Fruit fly (Drosophila melanogaster): ENCODE measurements around the gene gpp.

Gene gpp

DNA sequence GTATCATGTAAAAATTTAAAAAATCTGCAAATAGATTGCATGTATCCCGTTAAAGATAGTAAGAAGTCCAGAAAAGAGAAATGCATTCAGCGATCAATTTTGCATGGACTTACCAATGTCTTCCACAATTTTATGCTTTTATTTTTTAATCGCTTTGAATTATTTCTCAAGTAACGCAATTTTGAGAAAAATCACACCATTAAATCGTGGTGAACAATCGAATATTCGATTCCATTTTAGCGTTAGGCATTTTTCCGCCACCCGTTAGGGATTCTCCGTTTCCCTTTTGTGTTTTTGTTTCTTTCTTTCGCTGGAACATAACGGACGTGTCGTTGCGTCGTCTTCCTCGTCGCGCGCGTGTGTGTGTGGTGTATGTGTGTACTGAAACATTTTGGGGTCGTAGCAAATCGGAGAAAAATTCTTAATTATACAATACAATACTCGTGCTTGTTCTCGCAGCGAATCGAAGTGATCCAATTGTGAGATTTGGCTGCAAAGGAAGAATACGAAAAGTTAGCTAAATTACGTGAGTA is at the start of gene gpp:
TSS of gene gpp (plus strand) at position 290 of the 533 bp plus-strand sequence.
- TF ChIP-seq CG1620 (GFP tag; optimal IDR thresholded peaks at IDR 0.05) (peak; percentile 43), CG33017 (tag; optimal IDR thresholded peaks at IDR 0.05) (no peak), CG11617 (GFP tag; optimal IDR thresholded peaks at IDR 0.05) (no peak), CG7045 (GFP tag; optimal IDR thresholded peaks at IDR 0.05) (no peak), Clk (GFP tag; optimal IDR thresholded peaks at IDR 0.05) (no peak), cnc (optimal IDR thresholded peaks at IDR 0.05) (no peak), Crg-1 (GFP tag; optimal IDR thresholded peaks at IDR 0.05) (no peak), CG5204 (GFP tag; optimal IDR thresholded peaks at IDR 0.05) (no peak), cic (GFP tag; optimal IDR thresholded peaks at IDR 0.05) (peak; percentile 41), bab1 (GFP tag; optimal IDR thresholded peaks at IDR 0.05) (peak; percentile 58), Mnt (GFP tag; optimal IDR thresholded peaks at IDR 0.05) (peak; percentile 61), Hr96 (GFP tag; optimal IDR thresholded peaks at IDR 0.05) (no peak), toe (GFP tag; optimal IDR thresholded peaks at IDR 0.05) (no peak), CG14711 (tag; optimal IDR thresholded peaks at IDR 0.05) (peak; percentile 34), kay (GFP tag; ENCODE audit: borderline replicate concordance) (peak; percentile 24), CG12768 (GFP tag; optimal IDR thresholded peaks at IDR 0.05) (no peak), ovo (GFP tag; optimal IDR thresholded peaks at IDR 0.05) (peak; percentile 67), tj (GFP tag; optimal IDR thresholded peaks at IDR 0.05) (no peak), CG7101 (tag; optimal IDR thresholded peaks at IDR 0.05) (peak; percentile 51), pad (GFP tag; optimal IDR thresholded peaks at IDR 0.05) (peak; percentile 50)

DNA sequence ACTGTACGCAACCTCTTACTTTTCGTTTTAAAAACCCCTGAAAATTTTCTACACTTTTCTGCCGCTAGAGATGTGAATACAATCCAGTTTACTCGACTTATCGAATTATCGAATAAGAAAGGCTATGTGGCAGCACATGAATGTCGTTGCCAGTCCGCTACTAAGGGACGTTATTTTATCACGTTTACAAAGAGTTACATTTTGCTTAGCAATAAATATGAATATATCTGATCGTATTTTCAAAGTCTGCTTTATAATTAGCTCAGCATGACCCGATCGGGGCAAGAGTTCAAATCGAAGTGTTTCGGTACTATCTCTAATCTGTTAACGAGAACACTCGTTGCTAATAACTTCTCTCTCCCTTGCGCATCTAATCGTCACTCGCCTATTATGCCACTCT is 38.6 kb upstream of the gpp start, which contains the start of gene CG42724:
TSS of gene CG42724 (minus strand) at position 189 of the 400 bp plus-strand sequence.
- TF ChIP-seq toe (GFP tag; optimal IDR thresholded peaks at IDR 0.05) (peak; percentile 67), CG12768 (GFP tag; optimal IDR thresholded peaks at IDR 0.05) (peak; percentile 16), CG33017 (tag; optimal IDR thresholded peaks at IDR 0.05) (no peak), CG11617 (GFP tag; optimal IDR thresholded peaks at IDR 0.05) (peak; percentile 5), Mnt (GFP tag; optimal IDR thresholded peaks at IDR 0.05) (peak; percentile 10)

DNA sequence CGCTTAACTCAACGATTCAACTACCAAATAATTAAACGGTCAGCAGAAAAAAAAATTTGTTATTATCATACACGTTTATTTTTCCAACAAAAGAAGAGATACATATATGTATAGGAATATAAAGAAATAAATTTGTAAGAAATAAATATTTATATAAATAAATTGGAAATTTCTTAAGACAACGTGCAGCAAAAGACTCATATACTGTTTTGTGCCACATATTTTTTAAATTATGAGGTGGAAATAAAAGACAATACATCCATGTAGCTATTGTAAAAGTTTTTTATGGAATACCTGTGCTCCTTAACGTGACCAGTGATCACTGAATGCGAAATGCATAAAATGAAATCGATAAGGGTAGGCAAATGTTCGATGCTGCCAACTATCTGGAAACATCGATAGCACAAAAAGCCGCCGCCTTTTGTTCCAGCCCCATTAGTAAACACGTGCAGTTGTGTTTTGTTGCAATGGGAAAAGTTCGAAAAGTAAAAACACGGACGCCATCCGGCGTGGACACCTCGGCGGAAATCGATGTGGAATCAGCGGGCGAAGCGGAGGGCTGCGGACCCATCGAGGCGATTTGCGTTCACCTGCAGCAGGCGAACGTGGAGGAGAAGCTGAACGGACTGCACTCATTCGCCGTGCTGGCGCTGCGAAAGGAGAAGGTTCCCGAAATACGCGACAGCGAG is 38.0 kb upstream of the gpp start, which contains the start of gene CG10286:
TSS of gene CG10286 (plus strand) at position 416 of the 689 bp plus-strand sequence.
- TF ChIP-seq Mnt (GFP tag; optimal IDR thresholded peaks at IDR 0.05) = peak; percentile 97
- peak; percentile 36 for TF ChIP-seq tj (GFP tag; optimal IDR thresholded peaks at IDR 0.05)
- no peak for TF ChIP-seq CG33017 (tag; optimal IDR thresholded peaks at IDR 0.05)
- TF ChIP-seq CG14711 (tag; optimal IDR thresholded peaks at IDR 0.05) = peak; percentile 38
- no peak for TF ChIP-seq CG1620 (GFP tag; optimal IDR thresholded peaks at IDR 0.05)
- TF ChIP-seq pad (GFP tag; optimal IDR thresholded peaks at IDR 0.05) = peak; percentile 3
- TF ChIP-seq CG5204 (GFP tag; optimal IDR thresholded peaks at IDR 0.05) = no peak
- no peak for TF ChIP-seq Clk (GFP tag; optimal IDR thresholded peaks at IDR 0.05)
- peak; percentile 37 for TF ChIP-seq toe (GFP tag; optimal IDR thresholded peaks at IDR 0.05)
- TF ChIP-seq Crg-1 (GFP tag; optimal IDR thresholded peaks at IDR 0.05) = no peak
- no peak for TF ChIP-seq CG7045 (GFP tag; optimal IDR thresholded peaks at IDR 0.05)
- no peak for TF ChIP-seq cnc (optimal IDR thresholded peaks at IDR 0.05)
- no peak for TF ChIP-seq ovo (GFP tag; optimal IDR thresholded peaks at IDR 0.05)
- TF ChIP-seq Hr96 (GFP tag; optimal IDR thresholded peaks at IDR 0.05) = no peak
- no peak for TF ChIP-seq CG12768 (GFP tag; optimal IDR thresholded peaks at IDR 0.05)
- TF ChIP-seq bab1 (GFP tag; optimal IDR thresholded peaks at IDR 0.05) = peak; percentile 20
- TF ChIP-seq CG7101 (tag; optimal IDR thresholded peaks at IDR 0.05) = peak; percentile 41
- no peak for TF ChIP-seq kay (GFP tag; ENCODE audit: borderline replicate concordance)
- no peak for TF ChIP-seq CG11617 (GFP tag; optimal IDR thresholded peaks at IDR 0.05)
- no peak for TF ChIP-seq cic (GFP tag; optimal IDR thresholded peaks at IDR 0.05)

DNA sequence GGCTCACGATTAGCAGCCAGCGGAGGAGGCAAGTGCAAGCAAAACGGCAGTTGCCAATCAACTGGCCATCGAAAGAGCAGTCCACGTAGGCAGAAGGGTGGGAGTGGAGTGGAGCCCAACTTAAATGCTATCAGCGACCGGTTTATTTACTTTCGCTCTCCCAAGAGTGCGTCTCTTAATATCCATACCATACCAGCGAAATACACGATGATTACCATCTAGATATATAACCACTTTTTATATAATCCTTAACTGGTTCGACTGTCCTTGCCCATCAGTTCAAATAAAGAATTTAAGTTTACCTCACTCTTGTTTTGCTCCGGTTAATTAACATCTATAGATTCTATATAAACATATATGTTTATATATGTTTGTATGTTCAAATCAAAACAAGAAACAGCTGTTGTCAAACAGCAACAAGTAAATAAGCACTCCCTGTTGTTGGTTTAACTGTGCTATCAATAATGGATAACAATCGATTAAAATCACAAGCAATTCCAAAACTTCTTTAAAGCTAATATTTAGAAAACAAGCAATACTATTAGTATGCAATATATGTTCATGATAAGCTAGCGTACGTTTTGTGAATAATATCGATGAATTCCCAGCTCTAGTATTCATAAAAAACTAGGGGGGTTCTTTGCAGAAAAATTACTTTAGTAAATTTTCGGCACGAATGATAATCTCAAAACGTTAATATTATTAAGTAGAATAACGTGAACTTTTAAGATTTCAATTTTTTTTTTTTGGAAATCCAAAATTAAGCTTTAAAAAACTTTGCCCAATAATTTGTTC is 32.9 kb upstream of the gpp start:
- TF ChIP-seq cic (GFP tag; optimal IDR thresholded peaks at IDR 0.05) = peak; percentile 26
- TF ChIP-seq CG7045 (GFP tag; optimal IDR thresholded peaks at IDR 0.05) = peak; percentile 30
- peak; percentile 29 for TF ChIP-seq bab1 (GFP tag; optimal IDR thresholded peaks at IDR 0.05)
- TF ChIP-seq CG33017 (tag; optimal IDR thresholded peaks at IDR 0.05) = peak; percentile 64
- TF ChIP-seq Crg-1 (GFP tag; optimal IDR thresholded peaks at IDR 0.05) = peak; percentile 42
- TF ChIP-seq CG5204 (GFP tag; optimal IDR thresholded peaks at IDR 0.05) = no peak
- peak; percentile 6 for TF ChIP-seq ovo (GFP tag; optimal IDR thresholded peaks at IDR 0.05)
- TF ChIP-seq CG12768 (GFP tag; optimal IDR thresholded peaks at IDR 0.05) = peak; percentile 27
- TF ChIP-seq CG14711 (tag; optimal IDR thresholded peaks at IDR 0.05) = peak; percentile 29
- peak; percentile 43 for TF ChIP-seq CG11617 (GFP tag; optimal IDR thresholded peaks at IDR 0.05)
- TF ChIP-seq kay (GFP tag; ENCODE audit: borderline replicate concordance) = no peak
- TF ChIP-seq pad (GFP tag; optimal IDR thresholded peaks at IDR 0.05) = no peak
- TF ChIP-seq Hr96 (GFP tag; optimal IDR thresholded peaks at IDR 0.05) = peak; percentile 9
- peak; percentile 43 for TF ChIP-seq toe (GFP tag; optimal IDR thresholded peaks at IDR 0.05)
- TF ChIP-seq tj (GFP tag; optimal IDR thresholded peaks at IDR 0.05) = no peak
- no peak for TF ChIP-seq Clk (GFP tag; optimal IDR thresholded peaks at IDR 0.05)
- peak; percentile 40 for TF ChIP-seq CG7101 (tag; optimal IDR thresholded peaks at IDR 0.05)
- no peak for TF ChIP-seq Mnt (GFP tag; optimal IDR thresholded peaks at IDR 0.05)
- TF ChIP-seq cnc (optimal IDR thresholded peaks at IDR 0.05) = no peak
- peak; percentile 42 for TF ChIP-seq CG1620 (GFP tag; optimal IDR thresholded peaks at IDR 0.05)

DNA sequence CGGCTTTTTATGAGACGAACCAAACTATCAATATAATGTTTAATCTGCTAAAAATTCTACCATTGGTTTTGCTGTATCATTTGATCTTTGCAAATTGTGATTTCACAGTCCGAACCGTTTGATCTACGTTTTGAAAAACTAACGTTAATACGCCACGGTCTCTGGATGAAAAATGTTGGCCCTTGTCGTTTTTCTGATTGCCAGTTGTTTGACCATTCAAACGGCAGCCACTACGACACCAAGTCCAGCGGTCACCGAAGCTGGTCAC is 32.4 kb upstream of the gpp start, which contains the start of gene CG42564:
TSS of gene CG42564 (plus strand) at position 169 of the 268 bp plus-strand sequence.
- TF ChIP-seq Hr96 (GFP tag; optimal IDR thresholded peaks at IDR 0.05) (no peak), CG12768 (GFP tag; optimal IDR thresholded peaks at IDR 0.05) (no peak), CG14711 (tag; optimal IDR thresholded peaks at IDR 0.05) (no peak), CG11617 (GFP tag; optimal IDR thresholded peaks at IDR 0.05) (no peak), cic (GFP tag; optimal IDR thresholded peaks at IDR 0.05) (no peak), ovo (GFP tag; optimal IDR thresholded peaks at IDR 0.05) (no peak), Mnt (GFP tag; optimal IDR thresholded peaks at IDR 0.05) (no peak), CG7101 (tag; optimal IDR thresholded peaks at IDR 0.05) (no peak), kay (GFP tag; ENCODE audit: borderline replicate concordance) (no peak), Clk (GFP tag; optimal IDR thresholded peaks at IDR 0.05) (no peak), toe (GFP tag; optimal IDR thresholded peaks at IDR 0.05) (no peak), bab1 (GFP tag; optimal IDR thresholded peaks at IDR 0.05) (no peak), Crg-1 (GFP tag; optimal IDR thresholded peaks at IDR 0.05) (no peak), CG1620 (GFP tag; optimal IDR thresholded peaks at IDR 0.05) (no peak), CG5204 (GFP tag; optimal IDR thresholded peaks at IDR 0.05) (no peak)

All from whole organism, adult.